Fruit fly (Drosophila melanogaster): ENCODE data around the gene CG3557.

CG3557 gene

dm6 chr2L:2426444-2427188 lies 41.0 kb upstream of the CG3557 start (continued):
- TF ChIP-seq CG1529 (GFP tag; optimal IDR thresholded peaks at IDR 0.05), result peak; percentile 38
- peak; percentile 55 for TF ChIP-seq CG15269 (tag; optimal IDR thresholded peaks at IDR 0.05)
- peak; percentile 31 for TF ChIP-seq jing (GFP tag; optimal IDR thresholded peaks at IDR 0.05)
- peak; percentile 52 for TF ChIP-seq CG12219 (GFP tag; optimal IDR thresholded peaks at IDR 0.05)
- no peak for TF ChIP-seq CG43689 (GFP tag; IDR thresholded peaks at IDR 0.05)
- TF ChIP-seq sc (optimal IDR thresholded peaks at IDR 0.05), result no peak
- TF ChIP-seq sc (GFP tag; optimal IDR thresholded peaks at IDR 0.05), result peak; percentile 25
- peak; percentile 15 for TF ChIP-seq Max (GFP tag; optimal IDR thresholded peaks at IDR 0.05)
- peak; percentile 12 for TF ChIP-seq cwo (GFP tag; optimal IDR thresholded peaks at IDR 0.05)
- peak; percentile 34 for TF ChIP-seq CG8924 (tag; optimal IDR thresholded peaks at IDR 0.05)
- peak; percentile 62 for TF ChIP-seq row (GFP tag; IDR thresholded peaks at IDR 0.05)
- TF ChIP-seq tap (tag; optimal IDR thresholded peaks at IDR 0.05), result peak; percentile 53
- peak; percentile 10; the same call in 1 of the 2 replicates for TF ChIP-seq al (GFP tag; IDR thresholded peaks at IDR 0.05)
- no peak for TF ChIP-seq Ravus (GFP tag; IDR thresholded peaks at IDR 0.05)
- peak; percentile 80 for TF ChIP-seq CG1603 (tag; optimal IDR thresholded peaks at IDR 0.05)
- TF ChIP-seq CG31441 (GFP tag; IDR thresholded peaks at IDR 0.05), result peak; percentile 66
- TF ChIP-seq Oli (tag; optimal IDR thresholded peaks at IDR 0.05), result peak; percentile 63
- peak; percentile 30; the same call in 1 of the 2 replicates for TF ChIP-seq dimm (GFP tag; IDR thresholded peaks at IDR 0.05)
- no peak for TF ChIP-seq BtbVII (GFP tag; optimal IDR thresholded peaks at IDR 0.05)
- peak; percentile 51 for TF ChIP-seq ewg (GFP tag; optimal IDR thresholded peaks at IDR 0.05)
- no peak for TF ChIP-seq Kr (GFP tag; optimal IDR thresholded peaks at IDR 0.05)
- TF ChIP-seq NfI (GFP tag; optimal IDR thresholded peaks at IDR 0.05), result peak; percentile 43
- TF ChIP-seq CG30403 (GFP tag; optimal IDR thresholded peaks at IDR 0.05), result peak; percentile 66
- peak; percentile 43 for TF ChIP-seq CG4854 (GFP tag; optimal IDR thresholded peaks at IDR 0.05)
- peak in 1 of 2 experiments; percentile 59 for TF ChIP-seq Eip74EF (GFP tag; optimal IDR thresholded peaks at IDR 0.05)
- TF ChIP-seq ems (GFP tag; optimal IDR thresholded peaks at IDR 0.05), result peak; percentile 32
- peak; percentile 16 for TF ChIP-seq pum (GFP tag; optimal IDR thresholded peaks at IDR 0.05)
- no peak for TF ChIP-seq peb (GFP tag; IDR thresholded peaks at IDR 0.05)
- peak; percentile 4 for TF ChIP-seq oc (tag; optimal IDR thresholded peaks at IDR 0.05)
- 0 out of 2 replicates have a peak, but pooled peaks have one; percentile 24 for TF ChIP-seq MBD-R2 (GFP tag; IDR thresholded peaks at IDR 0.05)
- peak; percentile 90 for TF ChIP-seq crol (GFP tag; IDR thresholded peaks at IDR 0.05)
- TF ChIP-seq Aef1 (GFP tag; IDR thresholded peaks at IDR 0.05), result peak; percentile 54; the same call in 2 of the 3 replicates
- no peak for TF ChIP-seq ac (GFP tag; optimal IDR thresholded peaks at IDR 0.05)
- TF ChIP-seq Fer3 (tag; optimal IDR thresholded peaks at IDR 0.05), result peak; percentile 22
- TF ChIP-seq slbo (GFP tag; IDR thresholded peaks at IDR 0.05), result 0 out of 2 replicates have a peak, but pooled peaks have one; percentile 20
- TF ChIP-seq CG10979 (tag; optimal IDR thresholded peaks at IDR 0.05), result peak; percentile 42
- TF ChIP-seq tin (GFP tag; optimal IDR thresholded peaks at IDR 0.05), result peak; percentile 23
- TF ChIP-seq Fer2 (tag; optimal IDR thresholded peaks at IDR 0.05), result no peak
- TF ChIP-seq hkb (optimal IDR thresholded peaks at IDR 0.05), result no peak
- TF ChIP-seq hkb (GFP tag; IDR thresholded peaks at IDR 0.05), result peak; percentile 63
- TF ChIP-seq lov (optimal IDR thresholded peaks at IDR 0.05), result no peak
- no peak for TF ChIP-seq lov (GFP tag; IDR thresholded peaks at IDR 0.05)
- peak; percentile 21 for TF ChIP-seq CG3281 (GFP tag; optimal IDR thresholded peaks at IDR 0.05)
- peak; percentile 13; the same call in 1 of the 2 replicates for TF ChIP-seq danr (GFP tag; IDR thresholded peaks at IDR 0.05)
- peak; percentile 51 to 81 for TF ChIP-seq Pdp1 (GFP tag; optimal IDR thresholded peaks at IDR 0.05)
- TF ChIP-seq az2 (GFP tag; optimal IDR thresholded peaks at IDR 0.05), result peak; percentile 61
- peak; percentile 37 for TF ChIP-seq CG9609 (GFP tag; optimal IDR thresholded peaks at IDR 0.05)
- TF ChIP-seq CG10543 (GFP tag; optimal IDR thresholded peaks at IDR 0.05), result no peak
- peak; percentile 28 for TF ChIP-seq CG1647 (GFP tag; optimal IDR thresholded peaks at IDR 0.05)
- peak; percentile 68 for TF ChIP-seq sisA (GFP tag; IDR thresholded peaks at IDR 0.05)

All from whole organism, embryonic.